Worm (Caenorhabditis elegans) whole organism, young adult: Measurements from ENCODE around the gene B0001.4.
A peak's percentile ranks its signal among the peaks of the same experiment; 100 is the strongest.
"Not testable (repeated sequence)": the region's sequence is repeated elsewhere in the genome, so short reads cannot be mapped to it uniquely, and the experiment has no call there.

Experiments used
- B0019.2 ChIP-seq: fragments of 200-800 bp; sonication (Bioruptor generic); conservative IDR thresholded peaks from 2 replicates; pipeline ENCODE4 v1.3.6; 2022; ENCODE audit warnings: missing genetic modification reagents, missing genetic modification characterization, missing compliant biosample characterization
- Y53G8AR.9 ChIP-seq: fragments of 200-800 bp; sonication (Bioruptor generic); conservative IDR thresholded peaks from 2 replicates; pipeline ENCODE4 v1.3.6; 2022; ENCODE audit warnings: missing genetic modification reagents, missing genetic modification characterization, missing compliant biosample characterization
- Y56A3A.18 ChIP-seq: fragments of 200-800 bp; sonication (Bioruptor generic); IDR thresholded peaks from 2 replicates; pipeline ENCODE4 v1.3.6; 2022; ENCODE audit warnings: missing genetic modification reagents, missing genetic modification characterization, missing compliant biosample characterization
- akir-1 ChIP-seq: fragments of 200-800 bp; sonication (Bioruptor generic); optimal IDR thresholded peaks from 2 replicates; lab custom pipeline; 2018; ENCODE audit warnings: mild to moderate bottlenecking, missing genetic modification characterization, moderate library complexity, missing compliant biosample characterization
- atf-7 ChIP-seq: sonication (generic microtip); optimal IDR thresholded peaks from 2 replicates; lab custom pipeline; 2017; ENCODE audit warnings: mild to moderate bottlenecking, missing genetic modification characterization, missing compliant biosample characterization
- attf-6 ChIP-seq: fragments of 200-800 bp; sonication (Bioruptor generic); IDR thresholded peaks from 2 replicates; pipeline ENCODE4 v1.3.6; 2022; ENCODE audit warnings: missing genetic modification reagents, missing genetic modification characterization, missing compliant biosample characterization
- ccch-3 ChIP-seq: fragments of 200-800 bp; sonication (Bioruptor generic); optimal IDR thresholded peaks from 2 replicates; lab custom pipeline; 2018; ENCODE audit warnings: mild to moderate bottlenecking, missing genetic modification characterization, missing compliant biosample characterization
- cebp-2 ChIP-seq: fragments of 200-800 bp; sonication (Bioruptor generic); IDR thresholded peaks from 2 replicates; pipeline ENCODE4 v1.3.6; 2022; ENCODE audit warnings: missing genetic modification characterization, missing compliant biosample characterization
- ceh-58 ChIP-seq: fragments of 200-800 bp; sonication (Bioruptor generic); IDR thresholded peaks from 2 replicates; pipeline ENCODE4 v1.3.6; 2022; ENCODE audit warnings: missing genetic modification characterization, missing compliant biosample characterization
- chd-7 ChIP-seq: sonication (generic microtip); optimal IDR thresholded peaks from 2 replicates; lab custom pipeline; 2016; ENCODE audit warnings: mild to moderate bottlenecking, missing genetic modification characterization, moderate library complexity, missing compliant biosample characterization
- die-1 ChIP-seq: sonication (generic microtip); optimal IDR thresholded peaks from 2 replicates; lab custom pipeline; 2016; ENCODE audit warnings: missing genotype, mild to moderate bottlenecking, missing genetic modification characterization, missing compliant biosample characterization
- dpff-1 ChIP-seq: sonication (generic microtip); optimal IDR thresholded peaks from 2 replicates; lab custom pipeline; 2017; ENCODE audit warnings: mild to moderate bottlenecking, missing genetic modification characterization, missing compliant biosample characterization
- efl-1 ChIP-seq: fragments of 150-350 bp; optimal IDR thresholded peaks from 2 replicates; lab custom pipeline; 2014; ENCODE audit warnings: missing biosample characterization, missing genetic modification reagents, missing genetic modification characterization
- ekl-4 ChIP-seq: fragments of 200-800 bp; sonication (Bioruptor generic); IDR thresholded peaks from 2 replicates; pipeline ENCODE4 v1.3.6; 2022; ENCODE audit warnings: missing genetic modification reagents, missing genetic modification characterization, missing compliant biosample characterization
- fkh-3 ChIP-seq: sonication (generic microtip); optimal IDR thresholded peaks from 2 replicates; lab custom pipeline; 2016; ENCODE audit warnings: mild to moderate bottlenecking, missing genetic modification characterization, missing compliant biosample characterization
- hlh-12 ChIP-seq: sonication (generic microtip); optimal IDR thresholded peaks from 2 replicates; lab custom pipeline; 2016; ENCODE audit warnings: missing genetic modification characterization, missing compliant biosample characterization
- hlh-26 ChIP-seq: fragments of 200-800 bp; sonication (Bioruptor generic); conservative IDR thresholded peaks from 2 replicates; pipeline ENCODE4 v1.3.6; 2022; ENCODE audit warnings: missing genetic modification reagents, missing genetic modification characterization, missing compliant biosample characterization
- hsf-1 ChIP-seq: fragments of 200-800 bp; sonication (Bioruptor generic); IDR thresholded peaks from 2 replicates; pipeline ENCODE4 v1.3.6; 2022; ENCODE audit warnings: missing genetic modification reagents, missing genetic modification characterization, missing compliant biosample characterization
- lir-1 ChIP-seq: fragments of 200-800 bp; sonication (Bioruptor generic); conservative IDR thresholded peaks from 2 replicates; pipeline ENCODE4 v1.3.6; 2022; ENCODE audit warnings: missing genetic modification reagents, missing genetic modification characterization, missing compliant biosample characterization
- lsl-1 ChIP-seq: fragments of 200-800 bp; sonication (Bioruptor generic); optimal IDR thresholded peaks from 2 replicates; lab custom pipeline; 2018; ENCODE audit warnings: mild to moderate bottlenecking, missing genetic modification characterization, moderate library complexity, missing compliant biosample characterization
- madf-3 ChIP-seq: fragments of 200-800 bp; sonication (Bioruptor generic); IDR thresholded peaks from 2 replicates; pipeline ENCODE4 v1.3.6; 2022; ENCODE audit warnings: missing genetic modification reagents, missing genetic modification characterization, missing compliant biosample characterization
- madf-8 ChIP-seq: fragments of 200-800 bp; sonication (Bioruptor generic); conservative IDR thresholded peaks from 2 replicates; pipeline ENCODE4 v1.3.6; 2022; ENCODE audit warnings: missing genetic modification reagents, missing genetic modification characterization, missing compliant biosample characterization
- mcd-1 ChIP-seq: fragments of 200-800 bp; sonication (Bioruptor generic); IDR thresholded peaks from 2 replicates; pipeline ENCODE4 v1.3.6; 2022; ENCODE audit warnings: missing genetic modification reagents, missing genetic modification characterization, missing compliant biosample characterization
- mes-4 ChIP-seq: sonication (generic microtip); optimal IDR thresholded peaks from 2 replicates; lab custom pipeline; 2016; ENCODE audit warnings: missing genotype, missing genetic modification characterization, missing compliant biosample characterization
- nhr-179 ChIP-seq: sonication (generic microtip); optimal IDR thresholded peaks from 2 replicates; lab custom pipeline; 2016; ENCODE audit warnings: mild to moderate bottlenecking, missing genetic modification characterization, missing compliant biosample characterization
- nhr-80 ChIP-seq: sonication (generic microtip); optimal IDR thresholded peaks from 2 replicates; lab custom pipeline; 2016; ENCODE audit warnings: missing genetic modification characterization, missing compliant biosample characterization
- rcor-1 ChIP-seq: fragments of 200-800 bp; sonication (Bioruptor generic); IDR thresholded peaks from 2 replicates; pipeline ENCODE4 v1.3.6; 2022; ENCODE audit warnings: missing genetic modification reagents, missing genetic modification characterization, missing compliant biosample characterization
- sea-2 ChIP-seq: fragments of 200-800 bp; sonication (Bioruptor generic); IDR thresholded peaks from 2 replicates; pipeline ENCODE4 v1.3.6; 2022; ENCODE audit warnings: missing genetic modification characterization, missing compliant biosample characterization
- snpc-3.4 ChIP-seq: sonication (generic microtip); optimal IDR thresholded peaks from 2 replicates; lab custom pipeline; 2017; ENCODE audit warnings: missing genetic modification characterization, mild to moderate bottlenecking, missing compliant biosample characterization, antibody characterized with exemption, moderate library complexity, missing genotype, missing genetic modification reagents
- somi-1 ChIP-seq: fragments of 200-800 bp; sonication (Bioruptor generic); optimal IDR thresholded peaks from 2 replicates; lab custom pipeline; 2018; ENCODE audit warnings: mild to moderate bottlenecking, missing genetic modification characterization, missing compliant biosample characterization
- sptf-2 ChIP-seq: fragments of 200-800 bp; sonication (Bioruptor generic); optimal IDR thresholded peaks from 2 replicates; lab custom pipeline; 2018; ENCODE audit warnings: mild to moderate bottlenecking, missing genetic modification characterization, missing compliant biosample characterization

Gene B0001.4

DNA sequence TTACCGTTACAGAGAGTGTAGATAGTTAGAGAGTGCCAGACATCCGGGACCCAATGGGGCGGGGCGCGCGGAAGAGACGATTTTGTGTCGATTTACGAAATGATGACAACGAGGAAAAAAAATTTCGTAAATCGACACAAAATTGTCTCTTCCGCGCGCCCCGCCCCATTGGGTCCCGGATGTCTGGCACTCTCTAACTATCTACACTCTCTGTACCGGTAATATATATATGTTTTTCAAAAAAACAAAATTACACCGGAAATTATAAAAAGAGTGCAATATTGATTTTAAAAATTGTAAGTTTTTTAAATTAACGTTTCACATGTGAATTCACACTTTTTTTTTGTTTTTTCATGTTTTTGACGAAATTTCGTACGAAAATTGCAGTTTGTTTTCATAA lies at the start of gene B0001.4:
B0001.4 (minus strand) TSS at position 101 of the 400 bp plus-strand sequence.
- TF ChIP-seq attf-6 (GFP tag; lab: Robert Waterston, UW); fkh-3 (tag; lab: Kevin White, UChicago); madf-8 (GFP tag; lab: Robert Waterston, UW): not testable (repeated sequence)

DNA sequence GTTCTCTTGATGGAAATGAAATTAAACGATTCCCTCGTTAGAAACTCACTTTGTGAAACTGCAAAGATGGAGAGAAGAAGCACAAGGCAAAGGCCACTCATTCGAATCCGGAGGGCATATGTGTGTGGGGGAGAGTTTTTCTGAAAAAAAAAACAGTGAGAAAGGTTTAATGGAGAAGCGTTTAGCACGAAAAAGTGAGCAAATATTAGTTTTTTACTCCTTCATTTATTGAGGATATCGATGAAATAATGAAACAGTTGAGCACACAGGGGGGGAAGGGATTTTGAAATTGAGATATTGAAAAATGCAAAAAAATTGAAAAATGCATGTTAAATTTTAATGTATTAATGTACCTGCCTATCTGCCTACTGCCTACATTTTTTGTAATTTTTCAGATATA lies 40.2 kb upstream of the B0001.4 start, which contains the start of gene nlr-1:
nlr-1 (minus strand) TSS at position 101 of the 400 bp plus-strand sequence.
- TF ChIP-seq dpff-1 (tag; lab: Kevin White, UChicago); mcd-1 (GFP tag; lab: Robert Waterston, UW); nhr-80 (tag; lab: Kevin White, UChicago): not testable (repeated sequence)

DNA sequence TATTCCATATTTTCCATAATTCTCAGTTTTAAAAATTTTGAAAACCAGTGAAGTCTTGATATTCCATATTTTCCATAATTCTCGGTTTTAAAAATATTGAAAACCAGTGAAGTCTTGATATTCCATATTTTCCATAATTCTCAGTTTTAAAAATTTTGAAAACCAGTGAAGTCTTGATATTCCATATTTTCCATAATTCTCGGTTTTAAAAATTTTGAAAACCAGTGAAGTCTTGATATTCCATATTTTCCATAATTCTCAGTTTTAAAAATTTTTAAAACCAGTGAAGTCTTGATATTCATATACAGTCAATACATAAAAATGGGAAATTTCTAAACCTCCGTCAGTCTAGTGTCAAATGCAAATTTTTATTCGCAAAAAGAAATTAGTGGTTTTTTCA lies 32.4 kb upstream of the B0001.4 start:
- TF ChIP-seq madf-3, result 0 out of 2 replicates have a peak, but pooled peaks have one; percentile 24
- TF ChIP-seq, all 124 proteins: peak for 1; not testable (repeated sequence) for 123

DNA sequence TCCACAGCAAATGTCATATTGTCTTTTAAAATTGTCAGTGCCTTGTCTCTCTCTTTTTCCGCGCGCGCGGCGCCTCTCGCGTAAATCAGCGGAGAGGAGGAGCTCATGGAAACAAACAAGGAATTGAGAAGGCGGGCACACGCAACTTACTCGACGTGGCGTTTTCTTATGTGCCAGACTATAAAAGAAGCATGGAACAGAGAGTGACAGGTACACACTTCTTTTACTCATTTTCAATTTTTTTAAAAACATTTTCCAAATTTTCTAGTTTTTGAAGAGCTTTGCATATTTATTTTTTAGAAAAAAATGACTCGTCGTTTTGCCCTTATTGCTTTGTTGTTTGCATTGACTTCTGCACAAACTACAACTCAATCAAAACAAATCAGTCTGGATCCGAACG lies 30.0 kb upstream of the B0001.4 start, which contains the start of gene F20B10.3:
F20B10.3 (plus strand) TSS at position 301 of the 400 bp plus-strand sequence.
- TF ChIP-seq atf-7 (tag; lab: Kevin White, UChicago) (no peak), Y53G8AR.9 (GFP tag; lab: Robert Waterston, UW) (no peak)
- TF ChIP-seq, all 124 proteins: peak for 0

DNA sequence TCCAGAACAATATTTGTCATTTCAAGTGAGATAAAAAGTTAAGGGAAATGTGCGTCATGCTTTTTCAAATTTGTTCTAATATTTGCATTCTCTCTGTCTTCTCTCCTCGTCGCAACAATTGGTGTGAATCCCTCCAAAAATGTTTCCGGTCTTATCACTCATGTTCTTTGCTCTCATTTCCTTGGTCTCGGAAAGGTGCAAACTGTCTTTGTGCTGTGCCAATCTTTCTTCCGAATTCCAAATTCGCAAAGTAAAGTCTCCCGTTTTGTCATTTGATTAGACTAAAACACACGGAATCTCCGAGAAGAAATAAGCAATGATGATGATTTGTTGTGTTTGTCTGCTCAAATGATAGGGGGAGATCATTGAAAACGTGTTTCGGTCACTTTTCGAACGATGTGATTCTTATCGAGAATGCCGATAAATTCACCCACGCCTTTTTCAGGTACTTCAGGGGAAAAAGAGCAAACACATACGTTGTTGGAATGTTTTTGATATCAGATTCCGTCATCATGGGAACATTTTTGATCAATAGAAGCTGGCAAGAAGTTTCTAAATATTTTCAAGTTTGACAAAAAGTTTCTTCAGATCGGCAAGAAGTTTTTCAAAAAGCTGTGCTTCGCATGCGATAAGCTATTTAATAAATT lies 27.6 kb upstream of the B0001.4 start:
- TF ChIP-seq nhr-80 (tag; lab: Kevin White, UChicago) (peak; percentile 68), fkh-3 (tag; lab: Kevin White, UChicago) (no peak), rcor-1 (no peak), sptf-2 (no peak)

DNA sequence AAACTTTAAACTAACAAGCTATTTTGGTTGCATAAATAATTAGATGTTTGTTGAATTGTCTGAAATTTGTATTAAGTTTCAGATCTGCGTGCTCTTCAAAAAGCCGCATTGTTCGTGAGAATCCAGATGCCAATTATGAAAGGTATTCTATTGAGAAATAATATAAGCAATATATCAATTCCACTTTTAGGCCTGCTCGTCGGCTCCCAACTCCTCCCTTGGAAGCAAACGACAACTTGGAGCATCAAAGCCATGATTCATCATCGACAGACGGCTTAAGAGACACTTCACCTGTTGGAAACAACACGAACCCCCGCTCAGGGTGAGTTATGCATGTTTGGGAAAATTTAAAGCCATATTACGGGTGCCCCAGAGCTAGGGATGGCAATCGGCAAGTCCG lies 24.7 kb upstream of the B0001.4 start:
- TF ChIP-seq cebp-2 (GFP tag; lab: Robert Waterston, UW) (0 out of 2 replicates have a peak, but pooled peaks have one; percentile 50), Y53G8AR.9 (GFP tag; lab: Robert Waterston, UW) (no peak)

DNA sequence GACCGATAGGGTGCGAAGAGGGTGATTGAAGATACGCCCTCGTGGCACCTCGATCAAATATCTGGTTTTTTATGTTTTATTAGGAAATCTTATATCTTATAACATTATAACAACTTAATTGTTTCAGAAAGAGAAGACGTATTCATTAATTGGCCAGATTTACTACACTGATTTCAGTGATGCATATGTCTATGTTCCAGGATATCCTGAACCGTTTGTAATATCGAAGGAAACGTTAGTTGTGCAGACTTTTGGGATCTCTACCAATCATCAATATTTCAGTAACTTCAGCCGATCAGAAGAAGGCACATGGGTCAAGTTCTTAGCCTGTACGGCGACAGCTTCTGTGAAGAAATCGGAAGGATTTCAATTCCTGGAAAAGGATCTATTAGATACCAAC lies 22.4 kb upstream of the B0001.4 start:
- TF ChIP-seq chd-7 (tag; lab: Kevin White, UChicago), result no peak
- TF ChIP-seq snpc-3.4 (tag; lab: Kevin White, UChicago), result no peak
- TF ChIP-seq ccch-3, result no peak
- no peak for TF ChIP-seq lir-1
- no peak for TF ChIP-seq mes-4 (tag; lab: Kevin White, UChicago)
- TF ChIP-seq lsl-1 (GFP tag; lab: Kevin White, UChicago), result no peak
- TF ChIP-seq somi-1 (GFP tag; lab: Kevin White, UChicago), result no peak
- no peak for TF ChIP-seq hsf-1 (GFP tag; lab: Robert Waterston, UW)
- no peak for TF ChIP-seq ceh-58 (GFP tag; lab: Robert Waterston, UW)
- TF ChIP-seq hlh-12 (tag; lab: Kevin White, UChicago), result no peak

DNA sequence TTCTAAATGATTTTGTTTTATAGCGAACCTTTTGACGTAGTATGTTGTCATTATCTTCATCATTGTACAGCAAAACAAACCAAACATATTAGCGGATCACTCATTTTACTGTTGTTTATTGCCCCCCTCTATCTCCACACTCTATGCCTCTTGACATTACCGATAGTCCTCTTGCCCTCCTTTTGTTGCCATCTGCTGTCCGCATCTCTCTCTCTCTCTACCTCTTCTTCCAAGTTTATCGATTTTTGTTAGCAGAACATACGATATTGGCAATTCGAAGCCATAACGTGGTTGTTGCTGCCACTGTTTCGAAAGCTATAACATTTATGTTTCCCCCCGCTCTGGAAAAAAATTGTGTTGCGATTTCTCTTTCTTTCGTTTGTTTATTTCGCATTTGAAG lies 19.9 kb upstream of the B0001.4 start:
- TF ChIP-seq sea-2 (GFP tag; lab: Robert Waterston, UW) (no peak), B0019.2 (GFP tag; lab: Robert Waterston, UW) (no peak), Y56A3A.18 (GFP tag; lab: Robert Waterston, UW) (no peak), nhr-179 (tag; lab: Kevin White, UChicago) (no peak), akir-1 (GFP tag; lab: Kevin White, UChicago) (no peak), ekl-4 (GFP tag; lab: Robert Waterston, UW) (no peak), efl-1 (GFP tag; lab: Kevin White, UChicago) (no peak), die-1 (no peak), hlh-26 (GFP tag; lab: Robert Waterston, UW) (no peak)
- TF ChIP-seq, all 124 proteins: peak for 0
